Fruit fly (Drosophila melanogaster) whole organism, embryonic: ENCODE measurements around the gene Tbcd.
A peak's percentile ranks its signal among the peaks of the same experiment; 100 is the strongest.

Source experiments
- BEAF-32 ChIP-seq: fragments of 200-800 bp; sonication (Bioruptor generic); optimal IDR thresholded peaks from 3 replicates; lab custom pipeline; 2017; ENCODE audit warnings: missing biosample characterization, missing genetic modification characterization, mild to moderate bottlenecking, moderate library complexity, missing genetic modification reagents
- CG10979 ChIP-seq: fragments of 200-800 bp; sonication (Bioruptor generic); optimal IDR thresholded peaks from 2 replicates; lab custom pipeline; 2018; ENCODE audit warnings: missing biosample characterization, mild to moderate bottlenecking, missing genetic modification characterization, moderate library complexity
- CG11085 ChIP-seq: fragments of 200-800 bp; sonication (Bioruptor generic); IDR thresholded peaks from 2 replicates; pipeline ENCODE4 v1.3.6; 2022; ENCODE audit warnings: missing biosample characterization, missing genetic modification characterization
- CG11695 ChIP-seq: fragments of 200-800 bp; sonication (Bioruptor generic); IDR thresholded peaks from 3 replicates; pipeline ENCODE4 v1.3.6; 2022; ENCODE audit warnings: missing biosample characterization, missing genetic modification characterization
- CG12071 ChIP-seq: fragments of 200-800 bp; sonication (Bioruptor generic); optimal IDR thresholded peaks from 3 replicates; lab custom pipeline; 2018; ENCODE audit warnings: missing biosample characterization, mild to moderate bottlenecking, missing genetic modification characterization
- CG12744 ChIP-seq: fragments of 200-800 bp; sonication (Bioruptor generic); optimal IDR thresholded peaks from 2 replicates; lab custom pipeline; 2016; ENCODE audit warnings: missing biosample characterization, missing genetic modification characterization
- CG15011 ChIP-seq: fragments of 200-800 bp; sonication (Bioruptor generic); optimal IDR thresholded peaks from 3 replicates; lab custom pipeline; 2018; ENCODE audit warnings: missing biosample characterization, mild to moderate bottlenecking, missing genetic modification characterization
- CG18764 ChIP-seq: fragments of 200-800 bp; sonication (Bioruptor generic); optimal IDR thresholded peaks from 3 replicates; lab custom pipeline; 2016; ENCODE audit warnings: missing biosample characterization, missing genetic modification characterization
- CG2712 ChIP-seq: fragments of 200-800 bp; optimal IDR thresholded peaks from 3 replicates; lab custom pipeline; 2019; ENCODE audit warnings: missing biosample characterization, mild to moderate bottlenecking, missing genetic modification characterization, moderate library complexity
- CG3281 ChIP-seq: fragments of 200-800 bp; sonication (Bioruptor generic); optimal IDR thresholded peaks from 3 replicates; lab custom pipeline; 2017; ENCODE audit warnings: missing biosample characterization, mild to moderate bottlenecking, missing genetic modification characterization
- CG34224 ChIP-seq: fragments of 200-800 bp; sonication (Bioruptor generic); IDR thresholded peaks from 3 replicates; pipeline ENCODE4 v1.3.6; 2022; ENCODE audit warnings: missing biosample characterization, missing genetic modification characterization; ENCODE audit not compliant: partially characterized antibody
- CG5180 ChIP-seq: fragments of 200-800 bp; sonication (Bioruptor generic); optimal IDR thresholded peaks from 3 replicates; lab custom pipeline; 2017; ENCODE audit warnings: missing biosample characterization, missing genetic modification characterization, mild to moderate bottlenecking, moderate library complexity, missing genetic modification reagents
- CG8478 ChIP-seq: fragments of >200 bp; optimal IDR thresholded peaks from 2 replicates; lab custom pipeline; 2018
- Camta ChIP-seq: fragments of 200-800 bp; sonication (Bioruptor generic); optimal IDR thresholded peaks from 2 replicates; lab custom pipeline; 2016; ENCODE audit warnings: missing biosample characterization, missing genetic modification characterization
- Chrac-16 ChIP-seq: fragments of 200-800 bp; sonication (Bioruptor generic); optimal IDR thresholded peaks from 3 replicates; lab custom pipeline; 2016; ENCODE audit warnings: missing biosample characterization, missing genetic modification characterization
- CrebB ChIP-seq: fragments of 200-800 bp; sonication (Bioruptor generic); optimal IDR thresholded peaks from 3 replicates; lab custom pipeline; 2018; ENCODE audit warnings: missing biosample characterization, mild to moderate bottlenecking, missing genetic modification characterization
- D19A ChIP-seq: fragments of 200-800 bp; optimal IDR thresholded peaks from 3 replicates; lab custom pipeline; 2019; ENCODE audit warnings: missing biosample characterization, mild to moderate bottlenecking, missing genetic modification characterization, moderate library complexity
- Dip2 ChIP-seq: fragments of 200-800 bp; sonication (Bioruptor generic); IDR thresholded peaks from 2 replicates; pipeline ENCODE4 v1.3.6; 2022; ENCODE audit warnings: missing biosample characterization, missing genetic modification characterization
- Dll ChIP-seq: fragments of 200-800 bp; sonication (Bioruptor generic); IDR thresholded peaks from 4 replicates; pipeline ENCODE4 v1.3.6; 2022; ENCODE audit warnings: missing biosample characterization, missing genetic modification characterization; ENCODE audit not compliant: partially characterized antibody
- Dp ChIP-seq: fragments of 200-800 bp; sonication (Bioruptor generic); optimal IDR thresholded peaks from 2 replicates; lab custom pipeline; 2018; ENCODE audit warnings: missing biosample characterization, mild to moderate bottlenecking, missing genetic modification characterization, moderate library complexity
- Fer3 ChIP-seq: fragments of 200-800 bp; sonication (Bioruptor generic); optimal IDR thresholded peaks from 2 replicates; lab custom pipeline; 2018; ENCODE audit warnings: missing biosample characterization, mild to moderate bottlenecking, missing genetic modification characterization, moderate library complexity
- Hand ChIP-seq: fragments of 200-800 bp; sonication (Bioruptor generic); optimal IDR thresholded peaks from 2 replicates; lab custom pipeline; 2017; ENCODE audit warnings: mild to moderate bottlenecking, missing biosample characterization, missing genetic modification reagents, missing genetic modification characterization
- Hey ChIP-seq: fragments of 200-800 bp; sonication (Bioruptor generic); optimal IDR thresholded peaks from 3 replicates; lab custom pipeline; 2018; ENCODE audit warnings: missing biosample characterization, mild to moderate bottlenecking, missing genetic modification characterization
- Lpt ChIP-seq: fragments of >200 bp; optimal IDR thresholded peaks from 2 replicates; lab custom pipeline; 2018; ENCODE audit warnings: missing biosample characterization, missing genetic modification characterization
- MTF-1 ChIP-seq: fragments of 200-800 bp; sonication (Bioruptor generic); optimal IDR thresholded peaks from 2 replicates; lab custom pipeline; 2018; ENCODE audit warnings: missing biosample characterization, mild to moderate bottlenecking, missing genetic modification characterization, borderline replicate concordance
- NC2β ChIP-seq: fragments of 200-800 bp; sonication (Bioruptor generic); optimal IDR thresholded peaks from 2 replicates; lab custom pipeline; 2016; ENCODE audit warnings: missing biosample characterization, missing genetic modification characterization
- Xbp1 ChIP-seq: fragments of 200-800 bp; sonication (Bioruptor generic); optimal IDR thresholded peaks from 3 replicates; lab custom pipeline; 2016; ENCODE audit warnings: missing biosample characterization, mild to moderate bottlenecking, missing genetic modification characterization
- abd-A ChIP-seq: fragments of 200-800 bp; sonication (Bioruptor generic); optimal IDR thresholded peaks from 3 replicates; lab custom pipeline; 2019; ENCODE audit warnings: missing biosample characterization, mild to moderate bottlenecking, missing genetic modification characterization, moderate library complexity
- ap ChIP-seq: fragments of 200-800 bp; sonication (Bioruptor generic); IDR thresholded peaks from 2 replicates; pipeline ENCODE4 v1.3.6; 2022; ENCODE audit warnings: missing biosample characterization, missing genetic modification characterization
- bcd ChIP-seq: fragments of 200-800 bp; sonication (Bioruptor generic); optimal IDR thresholded peaks from 2 replicates; lab custom pipeline; 2017; ENCODE audit warnings: missing biosample characterization, mild to moderate bottlenecking, missing genetic modification characterization
- caup ChIP-seq: fragments of 200-800 bp; sonication (Bioruptor generic); optimal IDR thresholded peaks from 3 replicates; lab custom pipeline; 2017; ENCODE audit warnings: missing biosample characterization, mild to moderate bottlenecking, missing genetic modification characterization, moderate library complexity; ENCODE audit not compliant: severe bottlenecking
- fd64A ChIP-seq: fragments of 200-800 bp; sonication (Bioruptor generic); optimal IDR thresholded peaks from 3 replicates; lab custom pipeline; 2018; ENCODE audit warnings: missing biosample characterization, mild to moderate bottlenecking, missing genetic modification characterization
- fd96Cb ChIP-seq: fragments of 200-800 bp; sonication (Bioruptor generic); optimal IDR thresholded peaks from 2 replicates; lab custom pipeline; 2018; ENCODE audit warnings: missing biosample characterization, mild to moderate bottlenecking, missing genetic modification characterization, moderate library complexity
- grau ChIP-seq: fragments of 200-800 bp; optimal IDR thresholded peaks from 3 replicates; lab custom pipeline; 2019; ENCODE audit warnings: missing biosample characterization, mild to moderate bottlenecking, missing genetic modification characterization, moderate library complexity
- hkb ChIP-seq, 2 experiments: fragments of 200-800 bp in 1 of 2; fragments of >200 bp in 1 of 2; sonication (Bioruptor generic) in 1 of 2; IDR thresholded peaks in 1 of 2; optimal IDR thresholded peaks in 1 of 2; 2 replicates each; pipeline versions ENCODE4 v1.3.6 to Lab custom; 2017 to 2022; ENCODE audit warnings: missing biosample characterization in 1 of 2, missing genetic modification characterization in 1 of 2
- kah ChIP-seq: fragments of 200-800 bp; sonication (Bioruptor generic); optimal IDR thresholded peaks from 2 replicates; lab custom pipeline; 2018; ENCODE audit warnings: missing biosample characterization, mild to moderate bottlenecking, missing genetic modification characterization
- mam ChIP-seq: fragments of 200-800 bp; sonication (Bioruptor generic); optimal IDR thresholded peaks from 3 replicates; lab custom pipeline; 2016; ENCODE audit warnings: missing biosample characterization, missing genetic modification characterization
- nerfin-2 ChIP-seq: fragments of 200-800 bp; sonication (Bioruptor generic); IDR thresholded peaks from 2 replicates; pipeline ENCODE4 v1.3.6; 2022; ENCODE audit warnings: missing biosample characterization, missing genetic modification characterization; ENCODE audit not compliant: partially characterized antibody
- nmo ChIP-seq: fragments of 200-800 bp; sonication (Bioruptor generic); optimal IDR thresholded peaks from 2 replicates; lab custom pipeline; 2018; ENCODE audit warnings: missing biosample characterization, mild to moderate bottlenecking, missing genetic modification characterization, moderate library complexity
- nom ChIP-seq: fragments of 200-800 bp; sonication (Bioruptor generic); optimal IDR thresholded peaks from 2 replicates; lab custom pipeline; 2017; ENCODE audit warnings: missing biosample characterization, missing genetic modification characterization, mild to moderate bottlenecking, moderate library complexity, missing genetic modification reagents
- pb ChIP-seq: fragments of 200-800 bp; sonication (Bioruptor generic); optimal IDR thresholded peaks from 3 replicates; lab custom pipeline; 2016; ENCODE audit warnings: missing biosample characterization, missing genetic modification characterization
- pros ChIP-seq: fragments of 200-800 bp; sonication (Bioruptor generic); optimal IDR thresholded peaks from 3 replicates; lab custom pipeline; 2019; ENCODE audit warnings: missing biosample characterization, mild to moderate bottlenecking, missing genetic modification characterization, moderate library complexity
- psq ChIP-seq: fragments of 200-800 bp; sonication (Bioruptor generic); optimal IDR thresholded peaks from 2 replicates; lab custom pipeline; 2017; ENCODE audit warnings: missing biosample characterization, missing genetic modification characterization
- run ChIP-seq: fragments of 200-800 bp; sonication (Bioruptor generic); optimal IDR thresholded peaks from 3 replicates; lab custom pipeline; 2018; ENCODE audit warnings: missing biosample characterization, mild to moderate bottlenecking, missing genetic modification characterization
- salm ChIP-seq: fragments of 200-800 bp; sonication (Bioruptor generic); optimal IDR thresholded peaks from 2 replicates; lab custom pipeline; 2018; ENCODE audit warnings: missing biosample characterization, mild to moderate bottlenecking, missing genetic modification characterization
- sens-2 ChIP-seq: fragments of 200-800 bp; sonication (Bioruptor generic); IDR thresholded peaks from 2 replicates; pipeline ENCODE4 v1.3.6; 2022; ENCODE audit warnings: missing biosample characterization, missing genetic modification characterization
- sim ChIP-seq: fragments of 200-800 bp; sonication (Bioruptor generic); IDR thresholded peaks from 2 replicates; pipeline ENCODE4 v1.3.6; 2022; ENCODE audit warnings: missing biosample characterization, missing genetic modification characterization
- sob ChIP-seq: fragments of 200-800 bp; sonication (Bioruptor generic); IDR thresholded peaks from 2 replicates; pipeline ENCODE4 v1.3.6; 2022; ENCODE audit warnings: missing biosample characterization, missing genetic modification characterization
- sug ChIP-seq: fragments of 200-800 bp; optimal IDR thresholded peaks from 2 replicates; lab custom pipeline; 2019; ENCODE audit warnings: missing biosample characterization, mild to moderate bottlenecking, missing genetic modification characterization, moderate library complexity
- unc-4 ChIP-seq: fragments of 200-800 bp; sonication (Bioruptor generic); IDR thresholded peaks from 2 replicates; pipeline ENCODE4 v1.3.6; 2022; ENCODE audit warnings: missing biosample characterization, missing genetic modification characterization; ENCODE audit not compliant: partially characterized antibody

Tbcd gene

dm6 chr2L:2193357-2193780 is 46.1 kb downstream of the Tbcd start:
- TF ChIP-seq abd-A (tag; lab: Kevin White, UChicago) (peak; percentile 98), ap (GFP tag; lab: Robert Waterston, UW) (no peak), sens-2 (GFP tag; lab: Robert Waterston, UW) (no peak), CG11695 (GFP tag; lab: Robert Waterston, UW) (no peak), caup (GFP tag; lab: Kevin White, UChicago) (peak; percentile 53), nerfin-2 (GFP tag; lab: Robert Waterston, UW) (no peak), Dip2 (no peak), run (tag; lab: Kevin White, UChicago) (no peak), CG3281 (GFP tag; lab: Kevin White, UChicago) (peak; percentile 25), CG2712 (tag; lab: Kevin White, UChicago) (peak; percentile 42), kah (GFP tag; lab: Kevin White, UChicago) (peak; percentile 74), fd64A (peak; percentile 21), unc-4 (GFP tag; lab: Robert Waterston, UW) (no peak), MTF-1 (GFP tag; lab: Kevin White, UChicago) (peak; percentile 55), CG12744 (GFP tag; lab: Kevin White, UChicago) (peak; percentile 46), Dll (GFP tag; lab: Robert Waterston, UW) (no peak), CrebB (tag; lab: Kevin White, UChicago) (peak; percentile 81), BEAF-32 (peak; percentile 59), Dp (peak; percentile 79), CG11085 (GFP tag; lab: Robert Waterston, UW) (no peak), psq (GFP tag; lab: Kevin White, UChicago) (no peak), pb (peak; percentile 80), grau (tag; lab: Kevin White, UChicago) (peak; percentile 47), CG8478 (lab: Kevin White, UChicago) (peak; percentile 90), Chrac-16 (GFP tag; lab: Kevin White, UChicago) (no peak), Fer3 (tag; lab: Kevin White, UChicago) (peak; percentile 28), NC2β (peak; percentile 21), CG12071 (GFP tag; lab: Kevin White, UChicago) (peak; percentile 78), sim (GFP tag; lab: Robert Waterston, UW) (no peak), bcd (GFP tag; lab: Kevin White, UChicago) (peak; percentile 40), mam (GFP tag; lab: Kevin White, UChicago) (peak; percentile 37), fd96Cb (tag; lab: Kevin White, UChicago) (no peak), CG18764 (GFP tag; lab: Kevin White, UChicago) (no peak), salm (peak; percentile 38), hkb (optimal IDR thresholded peaks at IDR 0.05; lab: Kevin White, UChicago) (peak; percentile 79), hkb (GFP tag; IDR thresholded peaks at IDR 0.05; lab: Robert Waterston, UW) (no peak), sug (peak; percentile 82), nmo (GFP tag; lab: Kevin White, UChicago) (peak; percentile 51), CG5180 (GFP tag; lab: Kevin White, UChicago) (peak; percentile 56), Lpt (GFP tag; lab: Kevin White, UChicago) (no peak), sob (GFP tag; lab: Robert Waterston, UW) (no peak), Xbp1 (GFP tag; lab: Kevin White, UChicago) (no peak), pros (GFP tag; lab: Kevin White, UChicago) (peak; percentile 79), D19A (tag; lab: Kevin White, UChicago) (peak; percentile 40), Hand (GFP tag; lab: Kevin White, UChicago) (no peak), CG15011 (GFP tag; lab: Kevin White, UChicago) (no peak), CG34224 (GFP tag; lab: Robert Waterston, UW) (no peak), Hey (tag; lab: Kevin White, UChicago) (peak; percentile 70), CG10979 (tag; lab: Kevin White, UChicago) (peak; percentile 22), Camta (GFP tag; lab: Kevin White, UChicago) (no peak), nom (GFP tag; lab: Kevin White, UChicago) (peak; percentile 66)
